Worm (Caenorhabditis elegans): ENCODE measurements around the gene try-8.

DNA sequence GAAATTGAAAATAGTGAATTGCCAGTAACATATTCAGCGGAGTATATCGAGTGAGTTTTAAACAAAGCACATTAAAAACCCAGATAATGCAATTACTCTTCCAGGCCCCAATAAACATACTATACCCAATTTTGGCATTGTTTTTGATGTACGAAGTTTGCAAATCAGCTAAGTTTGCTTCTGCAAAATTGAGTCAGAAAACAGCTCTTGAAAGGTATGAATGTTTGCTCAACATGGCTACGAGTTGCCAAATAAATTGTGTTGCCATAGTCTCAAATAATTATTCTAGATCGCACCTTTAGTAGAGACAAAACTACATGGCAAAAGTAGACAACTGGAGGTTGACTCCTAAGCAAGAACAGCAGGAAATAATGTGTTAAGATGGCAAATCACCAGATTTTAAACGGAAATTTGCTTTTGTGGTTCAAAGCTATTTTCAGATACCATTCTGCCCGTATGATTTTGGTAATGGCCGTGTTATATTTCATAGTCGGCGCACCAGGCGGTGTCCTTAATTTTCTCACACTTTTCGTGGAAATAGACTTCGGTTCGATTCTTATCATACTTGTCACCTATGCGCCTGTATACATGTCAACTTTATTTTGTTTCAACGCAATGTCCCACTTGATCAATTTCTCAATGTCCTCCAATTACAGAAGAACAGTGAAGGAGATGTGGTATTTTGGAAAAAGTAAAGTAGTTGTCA lies 21.5 kb downstream of the try-8 start:
- TF ChIP-seq mdl-1 (tag; optimal IDR thresholded peaks at IDR 0.05) (no peak), skn-1 (tag; optimal IDR thresholded peaks at IDR 0.05) (no peak), ceh-82 (tag; optimal IDR thresholded peaks at IDR 0.05) (no peak), mep-1 (tag; optimal IDR thresholded peaks at IDR 0.05) (peak; percentile 50), vab-7 (GFP tag; IDR thresholded peaks at IDR 0.05) (no peak), dmd-6 (GFP tag; IDR thresholded peaks at IDR 0.05) (peak; percentile 25), nhr-76 (tag; optimal IDR thresholded peaks at IDR 0.05) (no peak), jun-1 (tag; optimal IDR thresholded peaks at IDR 0.05) (no peak), lsy-2 (tag; optimal IDR thresholded peaks at IDR 0.05) (peak in 1 of 2 experiments; percentile 7), rbr-2 (tag; optimal IDR thresholded peaks at IDR 0.05) (no peak)

All from whole organism, L4 larva.